Fruit fly (Drosophila melanogaster) S2 (cell line): Measurements from ENCODE around the gene Ccp84Ag.

Experiments
- CG8478 ChIP-seq: fragments of >200 bp; optimal IDR thresholded peaks from 2 replicates; lab custom pipeline; 2018
- CTCF ChIP-seq, 2 experiments: fragments of >200 bp; optimal IDR thresholded peaks; 2 replicates each; lab custom pipeline; 2018

- TF ChIP-seq CG8478 = no peak
- TF ChIP-seq CTCF (optimal IDR thresholded peaks at IDR 0.05; lab: Kevin White, UChicago) = no peak
These were observed 2.4 kb upstream of the Ccp84Ag start, which contains the start of gene Edg84A for dm6 chr3R:6684145-6684544.
